Worm (Caenorhabditis elegans): ENCODE results near the gene K06B9.6.
A peak's percentile ranks its signal among the peaks of the same experiment; 100 is the strongest.
"Not testable (repeated sequence)": the region's sequence is repeated elsewhere in the genome, so short reads cannot be mapped to it uniquely, and the experiment has no call there.

The K06B9.6 gene

DNA sequence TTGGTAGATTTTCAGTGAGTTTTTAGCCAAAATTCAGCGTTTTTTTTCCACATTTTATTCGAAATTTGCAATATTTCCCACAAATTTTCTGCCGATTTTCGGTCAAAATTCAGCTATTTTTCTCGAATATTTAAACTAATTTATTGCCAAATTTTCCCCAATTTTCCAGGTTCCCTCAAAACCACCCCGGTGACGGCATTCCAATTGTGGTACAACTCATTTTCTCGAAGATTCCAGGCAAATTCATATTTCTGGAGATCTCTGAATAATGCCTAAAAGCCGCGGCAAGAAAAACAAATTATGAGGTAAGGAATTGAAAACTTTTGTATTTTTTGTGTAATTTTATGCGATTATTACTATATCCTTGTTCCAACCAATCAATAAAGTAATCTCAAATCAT, 10.5 kb upstream of the K06B9.6 start, which contains the start of gene osgn-1:
osgn-1 (plus strand) TSS at position 301 of the 400 bp plus-strand sequence.
- TF ChIP-seq nhr-102 (tag; optimal IDR thresholded peaks at IDR 0.05) (no peak), nhr-6 (tag; optimal IDR thresholded peaks at IDR 0.05) (no peak), lin-15B (tag; optimal IDR thresholded peaks at IDR 0.05) (no peak), F49E8.2 (tag; optimal IDR thresholded peaks at IDR 0.05; ENCODE audit: borderline replicate concordance) (no peak), hif-1 (tag; optimal IDR thresholded peaks at IDR 0.05) (no peak), dmd-8 (GFP tag; IDR thresholded peaks at IDR 0.05) (no peak), Y48G9A.11 (GFP tag; IDR thresholded peaks at IDR 0.05) (no peak), mxl-3 (GFP tag; optimal IDR thresholded peaks at IDR 0.05) (no peak), lin-29 (GFP tag; IDR thresholded peaks at IDR 0.05) (no peak), madf-9 (GFP tag; conservative IDR thresholded peaks at IDR 0.05) (no peak), zip-11 (GFP tag; IDR thresholded peaks at IDR 0.05) (no peak), lin-1 (GFP tag; IDR thresholded peaks at IDR 0.05) (no peak), ceh-20 (GFP tag; IDR thresholded peaks at IDR 0.05) (no peak), nhr-25 (tag; optimal IDR thresholded peaks at IDR 0.05; ENCODE audit: borderline replicate concordance, insufficient read depth) (no peak), sdz-12 (GFP tag; optimal IDR thresholded peaks at IDR 0.05) (no peak), R02D3.7 (tag; optimal IDR thresholded peaks at IDR 0.05) (no peak)

DNA sequence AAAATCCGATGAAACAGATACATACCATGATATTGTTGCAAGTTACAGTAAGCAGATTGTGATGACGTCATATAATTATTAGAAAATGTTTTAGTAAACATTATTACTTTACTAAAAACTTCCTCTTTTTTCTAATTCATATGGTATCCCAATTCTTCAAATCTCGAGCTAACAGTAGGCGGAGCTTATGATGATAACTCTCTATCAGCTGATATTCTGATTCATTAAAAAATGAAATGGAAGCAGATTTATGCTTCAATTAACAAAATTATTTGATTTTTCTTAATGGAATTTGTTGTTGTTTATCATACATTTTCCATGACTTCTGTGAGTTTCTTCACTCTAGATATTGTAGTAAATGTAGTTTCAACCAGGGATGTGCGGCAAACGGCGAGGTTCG, 7.6 kb upstream of the K06B9.6 start, which contains the start of gene pax-2:
pax-2 (minus strand) TSS at position 101 of the 400 bp plus-strand sequence.
- TF ChIP-seq spr-1 (tag; optimal IDR thresholded peaks at IDR 0.05), result no peak
- no peak for TF ChIP-seq mes-2 (tag; optimal IDR thresholded peaks at IDR 0.05; ENCODE audit: poor library complexity, severe bottlenecking)
- TF ChIP-seq hlh-11 (tag; optimal IDR thresholded peaks at IDR 0.05), result no peak
- no peak for TF ChIP-seq zfp-3 (GFP tag; conservative IDR thresholded peaks at IDR 0.05)
- TF ChIP-seq nhr-42 (GFP tag; IDR thresholded peaks at IDR 0.05), result no peak
- TF ChIP-seq Y105C5A.15 (GFP tag; IDR thresholded peaks at IDR 0.05), result no peak

DNA sequence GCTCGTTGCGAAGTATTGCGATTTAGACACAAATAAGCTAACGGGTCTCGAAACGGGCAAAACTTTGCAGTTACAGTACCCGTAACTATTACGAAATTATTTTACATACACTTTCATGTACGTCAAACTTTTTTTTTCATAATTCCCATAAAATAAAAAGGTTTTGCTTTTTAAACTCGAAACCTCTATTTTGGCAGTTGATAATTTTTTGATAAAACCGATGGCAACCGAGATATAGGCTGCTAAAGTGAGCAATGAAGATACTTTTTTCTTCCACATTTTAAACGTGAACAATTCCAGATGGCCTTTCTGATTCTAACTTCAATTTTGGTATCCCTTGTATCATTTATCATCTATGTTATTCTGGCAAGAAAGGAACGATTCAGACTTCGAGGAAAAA, 538 bp upstream of the K06B9.6 start, which contains the start of gene cyp-25A6:
cyp-25A6 (plus strand) TSS at position 301 of the 400 bp plus-strand sequence.
- TF ChIP-seq tra-1 (GFP tag; IDR thresholded peaks at IDR 0.05); rbr-2 (tag; optimal IDR thresholded peaks at IDR 0.05); Y48G9A.11 (GFP tag; IDR thresholded peaks at IDR 0.05): not testable (repeated sequence)

DNA sequence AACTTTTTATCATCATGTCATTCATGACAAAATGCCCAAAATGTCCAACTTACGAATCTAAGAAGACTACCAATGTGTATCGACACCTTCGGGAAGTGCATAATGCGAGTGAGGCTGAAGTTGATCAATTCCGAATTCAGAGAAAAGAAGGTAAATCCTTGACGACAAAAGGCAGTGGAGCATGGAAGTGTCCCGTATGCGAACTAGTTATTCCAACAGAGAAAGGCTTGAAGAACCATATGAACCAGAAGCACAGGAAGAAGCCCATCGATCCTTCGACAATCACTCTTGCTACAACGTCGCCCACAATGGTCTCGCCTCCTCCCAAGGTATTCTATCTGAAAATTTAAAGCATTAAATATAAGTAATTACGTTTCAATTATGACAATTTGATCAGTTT, 10.5 kb downstream of the K06B9.6 start, which contains the start of gene K08D10.11:
K08D10.11 (minus strand) TSS at position 101 of the 400 bp plus-strand sequence.
- not testable (repeated sequence) for TF ChIP-seq zfp-3 (GFP tag; conservative IDR thresholded peaks at IDR 0.05); dve-1 (tag; optimal IDR thresholded peaks at IDR 0.05; ENCODE audit: insufficient read depth); gei-8 (GFP tag; optimal IDR thresholded peaks at IDR 0.05)

DNA sequence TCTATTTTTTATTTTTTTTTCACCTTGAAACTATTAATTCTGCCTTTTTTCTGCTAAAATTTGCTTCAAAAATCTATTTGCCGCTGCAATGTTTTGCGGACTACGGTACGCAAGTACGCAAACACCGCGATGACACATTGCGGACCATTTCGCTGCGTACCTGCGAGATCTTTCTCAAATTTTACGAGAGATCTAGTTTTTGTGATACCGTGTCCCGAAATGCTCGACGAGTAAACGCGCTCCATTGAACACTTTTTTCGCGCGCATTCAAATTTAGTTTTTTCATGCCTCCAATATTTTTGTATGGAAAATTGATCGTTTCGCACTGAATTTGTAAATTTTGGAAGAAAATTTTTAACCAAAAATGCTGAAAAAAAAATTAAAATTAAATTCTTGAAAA, 11.9 kb downstream of the K06B9.6 start:
- TF ChIP-seq arid-1 (GFP tag; conservative IDR thresholded peaks at IDR 0.05) (peak; percentile 84), ceh-20 (GFP tag; IDR thresholded peaks at IDR 0.05) (peak; percentile 98), mdt-29 (GFP tag; IDR thresholded peaks at IDR 0.05) (peak; percentile 83), daf-8 (GFP tag; IDR thresholded peaks at IDR 0.05) (peak; percentile 82; the same call in 1 of the 2 replicates), dpl-1 (GFP tag; optimal IDR thresholded peaks at IDR 0.05) (peak; percentile 33), madf-9 (GFP tag; conservative IDR thresholded peaks at IDR 0.05) (peak; percentile 83), dmd-8 (GFP tag; IDR thresholded peaks at IDR 0.05) (0 out of 2 replicates have a peak, but pooled peaks have one; percentile 12), nhr-42 (GFP tag; IDR thresholded peaks at IDR 0.05) (peak; percentile 97), hmg-1.1 (GFP tag; IDR thresholded peaks at IDR 0.05) (peak; percentile 98), T26A8.4 (GFP tag; IDR thresholded peaks at IDR 0.05) (peak; percentile 96), mxl-2 (GFP tag; conservative IDR thresholded peaks at IDR 0.05) (0 out of 2 replicates have a peak, but pooled peaks have one; percentile 14), saeg-2 (GFP tag; IDR thresholded peaks at IDR 0.05) (peak; percentile 88), lin-1 (GFP tag; IDR thresholded peaks at IDR 0.05) (0 out of 2 replicates have a peak, but pooled peaks have one; percentile 43), egl-43 (GFP tag; IDR thresholded peaks at IDR 0.05) (peak; percentile 95), tra-1 (GFP tag; IDR thresholded peaks at IDR 0.05) (peak; percentile 95), ctbp-1 (GFP tag; IDR thresholded peaks at IDR 0.05) (peak; percentile 92), lsy-2 (tag; optimal IDR thresholded peaks at IDR 0.05) (peak; percentile 28 to 77), dmd-9 (GFP tag; IDR thresholded peaks at IDR 0.05) (peak; percentile 95), lin-38 (GFP tag; IDR thresholded peaks at IDR 0.05) (peak; percentile 100), hlh-11 (tag; optimal IDR thresholded peaks at IDR 0.05) (peak; percentile 3), zfp-3 (GFP tag; conservative IDR thresholded peaks at IDR 0.05) (peak; percentile 93), rbr-2 (tag; optimal IDR thresholded peaks at IDR 0.05) (peak; percentile 32), php-3 (GFP tag; IDR thresholded peaks at IDR 0.05) (peak; percentile 92)
